Fruit fly (Drosophila melanogaster) whole organism, wandering third instar larva: ENCODE data around the gene CG9396.

Experiments used
- Abd-B ChIP-seq: fragments of >200 bp; optimal IDR thresholded peaks from 2 replicates; lab custom pipeline; 2017; ENCODE audit warnings: missing biosample characterization, missing genetic modification characterization
- CG32264 ChIP-seq: fragments of 200-800 bp; sonication (Bioruptor generic); optimal IDR thresholded peaks from 2 replicates; lab custom pipeline; 2016; ENCODE audit warnings: missing biosample characterization, missing genetic modification characterization
- CG9705 ChIP-seq: fragments of 200-800 bp; sonication (Bioruptor generic); optimal IDR thresholded peaks from 2 replicates; lab custom pipeline; 2018; ENCODE audit warnings: missing biosample characterization, mild to moderate bottlenecking, missing genetic modification characterization
- CrebA ChIP-seq: fragments of 200-800 bp; sonication (Bioruptor generic); optimal IDR thresholded peaks from 2 replicates; lab custom pipeline; 2016; ENCODE audit warnings: missing biosample characterization, mild to moderate bottlenecking, missing genetic modification characterization, borderline replicate concordance
- Dfd ChIP-seq: fragments of >200 bp; optimal IDR thresholded peaks from 2 replicates; lab custom pipeline; 2017; ENCODE audit warnings: missing biosample characterization, missing genetic modification characterization
- Dif ChIP-seq: fragments of 200-275, 200-300 bp; sonication (Bioruptor generic); optimal IDR thresholded peaks from 2 replicates; lab custom pipeline; 2018; ENCODE audit warnings: missing biosample characterization, missing genetic modification characterization; ENCODE audit not compliant: partially characterized antibody
- GATAd ChIP-seq: sonication (Bioruptor generic); optimal IDR thresholded peaks from 2 replicates; lab custom pipeline; 2016; ENCODE audit warnings: missing biosample characterization, missing genetic modification characterization
- HLH106 ChIP-seq: fragments of 200-800 bp; optimal IDR thresholded peaks from 3 replicates; lab custom pipeline; 2019; ENCODE audit warnings: missing biosample characterization, mild to moderate bottlenecking, missing genetic modification characterization, moderate library complexity
- Hnf4 ChIP-seq: fragments of 200-800 bp; sonication (Bioruptor generic); optimal IDR thresholded peaks from 2 replicates; lab custom pipeline; 2016; ENCODE audit warnings: missing biosample characterization, mild to moderate bottlenecking, missing genetic modification characterization
- Hr78 ChIP-seq: fragments of >200 bp; optimal IDR thresholded peaks from 2 replicates; lab custom pipeline; 2017; ENCODE audit warnings: missing biosample characterization, missing genetic modification characterization
- Hr83 ChIP-seq: fragments of 200-300 bp; sonication (Bioruptor generic); optimal IDR thresholded peaks from 2 replicates; lab custom pipeline; 2016; ENCODE audit warnings: missing biosample characterization, mild to moderate bottlenecking, missing genetic modification characterization, moderate library complexity; ENCODE audit not compliant: poor library complexity, severe bottlenecking
- Mio ChIP-seq: sonication (Bioruptor generic); optimal IDR thresholded peaks from 2 replicates; lab custom pipeline; 2016; ENCODE audit warnings: missing biosample characterization, missing genetic modification characterization
- Myc ChIP-seq: fragments of >200 bp; optimal IDR thresholded peaks from 2 replicates; lab custom pipeline; 2017
- N ChIP-seq: fragments of >200 bp; optimal IDR thresholded peaks from 2 replicates; lab custom pipeline; 2018; ENCODE audit warnings: missing biosample characterization, missing external identifiers, missing genetic modification characterization
- OdsH ChIP-seq: fragments of 200-800 bp; sonication (Bioruptor generic); optimal IDR thresholded peaks from 2 replicates; lab custom pipeline; 2016; ENCODE audit warnings: missing biosample characterization, mild to moderate bottlenecking, missing genetic modification characterization
- Rel ChIP-seq, 2 experiments: fragments of 200-800 bp; sonication (Bioruptor generic) in 1 of 2; optimal IDR thresholded peaks; 2 replicates in 1 of 2; 3 replicates in 1 of 2; lab custom pipeline; 2016 to 2019; ENCODE audit warnings: mild to moderate bottlenecking in 2 of 2, missing biosample characterization in 2 of 2, missing genetic modification characterization in 2 of 2, moderate library complexity in 1 of 2
- Sp1 ChIP-seq: fragments of 200-800 bp; sonication (Bioruptor generic); optimal IDR thresholded peaks from 3 replicates; lab custom pipeline; 2019; ENCODE audit warnings: missing biosample characterization, mild to moderate bottlenecking, missing genetic modification characterization, moderate library complexity
- Vsx2 ChIP-seq: fragments of 200-300, 225-300 bp; sonication (Bioruptor generic); optimal IDR thresholded peaks from 2 replicates; lab custom pipeline; 2018; ENCODE audit warnings: missing biosample characterization, missing genetic modification characterization; ENCODE audit not compliant: partially characterized antibody
- br ChIP-seq: fragments of 200-800 bp; sonication (Bioruptor generic); optimal IDR thresholded peaks from 2 replicates; lab custom pipeline; 2016; ENCODE audit warnings: missing biosample characterization, missing genetic modification characterization
- dl ChIP-seq, 2 experiments: fragments of 175-275, 200-275 bp in 1 of 2; fragments of 200-275 bp in 1 of 2; sonication (Bioruptor generic); optimal IDR thresholded peaks; lab custom pipeline; 2018; ENCODE audit warnings: mild to moderate bottlenecking in 2 of 2, missing biosample characterization in 2 of 2, missing genetic modification characterization in 2 of 2, moderate library complexity in 2 of 2; ENCODE audit not compliant: partially characterized antibody in 2 of 2, insufficient read depth in 1 of 2
- dmrt93B ChIP-seq: fragments of 200-800 bp; sonication (Bioruptor generic); optimal IDR thresholded peaks from 2 replicates; lab custom pipeline; 2018; ENCODE audit warnings: missing biosample characterization, mild to moderate bottlenecking, missing genetic modification characterization
- dsf ChIP-seq: sonication (Bioruptor generic); optimal IDR thresholded peaks from 2 replicates; lab custom pipeline; 2016; ENCODE audit warnings: missing biosample characterization, missing genetic modification characterization, borderline replicate concordance
- ey ChIP-seq: fragments of 200-800 bp; sonication (Bioruptor generic); optimal IDR thresholded peaks from 2 replicates; lab custom pipeline; 2016; ENCODE audit warnings: missing biosample characterization, missing genetic modification characterization
- foxo ChIP-seq, 2 experiments: fragments of 200-800 bp; sonication (Bioruptor generic); optimal IDR thresholded peaks; 2 replicates in 1 of 2; 3 replicates in 1 of 2; lab custom pipeline; 2016 to 2017; ENCODE audit warnings: missing biosample characterization in 2 of 2, missing genetic modification characterization in 2 of 2
- fru ChIP-seq: fragments of 200-800 bp; sonication (Bioruptor generic); optimal IDR thresholded peaks from 3 replicates; lab custom pipeline; 2016; ENCODE audit warnings: missing biosample characterization, mild to moderate bottlenecking, missing genetic modification characterization
- h ChIP-seq: fragments of 200-800 bp; sonication (Bioruptor generic); optimal IDR thresholded peaks from 3 replicates; lab custom pipeline; 2016; ENCODE audit warnings: missing biosample characterization, mild to moderate bottlenecking, missing genetic modification characterization
- jim ChIP-seq: fragments of 175-275, 200-325 bp; sonication (Bioruptor generic); optimal IDR thresholded peaks from 2 replicates; lab custom pipeline; 2016; ENCODE audit warnings: missing biosample characterization, mild to moderate bottlenecking, missing genetic modification characterization
- lola ChIP-seq: fragments of >200 bp; optimal IDR thresholded peaks from 2 replicates; lab custom pipeline; 2017; ENCODE audit warnings: missing biosample characterization, missing genetic modification characterization
- pan ChIP-seq: fragments of >200 bp; optimal IDR thresholded peaks from 2 replicates; lab custom pipeline; 2017
- psq ChIP-seq: fragments of 200-800 bp; sonication (Bioruptor generic); optimal IDR thresholded peaks from 3 replicates; lab custom pipeline; 2017; ENCODE audit warnings: missing biosample characterization, mild to moderate bottlenecking, missing genetic modification characterization, moderate library complexity
- rgr ChIP-seq: fragments of 200-800 bp; sonication (Bioruptor generic); optimal IDR thresholded peaks from 3 replicates; lab custom pipeline; 2016; ENCODE audit warnings: missing biosample characterization, mild to moderate bottlenecking, missing genetic modification characterization
- sage ChIP-seq: fragments of 200-800 bp; sonication (Bioruptor generic); optimal IDR thresholded peaks from 2 replicates; lab custom pipeline; 2016; ENCODE audit warnings: missing biosample characterization, mild to moderate bottlenecking, missing genetic modification characterization
- sv ChIP-seq: fragments of 200-800 bp; sonication (Bioruptor generic); optimal IDR thresholded peaks from 3 replicates; lab custom pipeline; 2016; ENCODE audit warnings: missing biosample characterization, missing genetic modification characterization
- tai ChIP-seq: sonication (Bioruptor generic); optimal IDR thresholded peaks from 2 replicates; lab custom pipeline; 2016; ENCODE audit warnings: missing biosample characterization, missing genetic modification characterization
- usp ChIP-seq: fragments of >200 bp; optimal IDR thresholded peaks from 2 replicates; lab custom pipeline; 2017; ENCODE audit warnings: missing biosample characterization, missing genetic modification characterization
- woc ChIP-seq: sonication (Bioruptor generic); optimal IDR thresholded peaks from 2 replicates; lab custom pipeline; 2016; ENCODE audit warnings: missing biosample characterization, mild to moderate bottlenecking, missing genetic modification characterization

Gene CG9396

DNA sequence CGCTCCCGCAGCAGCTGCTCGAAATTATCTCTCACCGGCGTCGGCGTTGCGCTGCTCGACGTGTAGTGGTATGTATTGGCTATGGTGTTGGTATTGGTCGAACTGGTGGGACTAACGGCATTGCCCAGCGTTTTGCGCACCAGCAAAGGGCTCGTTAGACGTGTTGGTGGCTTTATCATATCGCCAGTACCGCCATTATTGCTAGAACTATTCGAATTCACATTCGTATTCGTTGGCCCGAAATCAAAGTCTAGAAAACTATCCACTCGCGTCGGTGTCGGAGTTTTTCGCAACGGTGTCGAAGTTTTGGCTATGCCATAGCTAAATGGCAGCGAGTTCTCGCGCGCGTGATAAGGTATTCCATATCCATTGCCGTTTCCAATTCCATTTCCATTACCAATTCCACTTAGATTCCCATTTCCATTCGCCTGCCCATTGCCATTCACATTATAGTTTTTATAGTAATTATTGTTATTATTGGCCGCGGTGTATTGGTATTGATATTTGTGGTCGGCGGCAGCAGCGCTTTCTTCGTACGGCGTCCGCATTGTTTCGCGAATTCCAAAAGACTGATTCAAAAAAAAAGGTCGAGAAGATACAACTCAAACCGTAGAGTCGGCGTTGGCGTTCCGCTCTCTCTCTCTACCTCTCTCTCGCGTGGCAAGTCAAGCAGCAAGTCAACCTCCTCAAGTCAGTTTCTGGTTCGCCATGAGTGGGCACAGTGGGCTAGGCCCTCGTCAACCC is 38.8 kb downstream of the CG9396 start, which contains the start of gene by:
by (minus strand) TSS at position 575 of the 744 bp plus-strand sequence.
- peak; percentile 82 for TF ChIP-seq Dif (GFP tag; lab: Kevin White, UChicago)
- TF ChIP-seq HLH106 (tag; lab: Kevin White, UChicago) = no peak
- no peak for TF ChIP-seq CG32264 (GFP tag; lab: Kevin White, UChicago)
- TF ChIP-seq Hr83 (GFP tag; lab: Kevin White, UChicago) = peak; percentile 15
- TF ChIP-seq Vsx2 = peak; percentile 37
- peak; percentile 74 to 83 for TF ChIP-seq dl (GFP tag; optimal IDR thresholded peaks at IDR 0.05; lab: Kevin White, UChicago; ENCODE audit: insufficient read depth in 1 of 2, partially characterized antibody in 2 of 2)
- TF ChIP-seq br = no peak
- no peak for TF ChIP-seq CrebA (GFP tag; lab: Kevin White, UChicago)
- TF ChIP-seq jim (GFP tag; lab: Kevin White, UChicago) = peak; percentile 84

DNA sequence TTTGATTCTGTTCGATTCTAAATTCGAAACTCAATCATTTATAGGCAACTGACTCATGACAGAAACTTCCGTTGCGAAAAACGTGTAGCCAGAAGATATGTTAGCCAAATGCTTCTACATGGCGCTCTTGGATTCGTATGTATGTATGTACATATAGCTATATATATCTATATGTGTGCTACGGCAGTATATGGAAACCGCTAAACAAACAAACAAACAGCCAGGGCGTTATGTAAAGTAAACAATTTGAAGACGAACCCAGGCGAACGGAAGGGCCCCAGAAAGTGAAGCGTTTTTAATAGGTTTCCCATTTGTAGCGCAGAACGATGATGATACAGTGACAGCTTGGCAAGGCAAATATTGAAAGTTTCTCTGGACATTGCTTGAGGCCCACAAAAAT is 41.5 kb downstream of the CG9396 start:
- TF ChIP-seq Rel (GFP tag; optimal IDR thresholded peaks at IDR 0.05; lab: Kevin White, UChicago) (no peak), Rel (tag; optimal IDR thresholded peaks at IDR 0.05; lab: Kevin White, UChicago) (no peak), woc (no peak), HLH106 (tag; lab: Kevin White, UChicago) (no peak)

- no peak for TF ChIP-seq Rel (GFP tag; optimal IDR thresholded peaks at IDR 0.05; lab: Kevin White, UChicago)
- TF ChIP-seq Rel (tag; optimal IDR thresholded peaks at IDR 0.05; lab: Kevin White, UChicago) = peak; percentile 69
- no peak for TF ChIP-seq Hnf4 (GFP tag; lab: Kevin White, UChicago)
- TF ChIP-seq, all 38 proteins: peak for 1
These were observed 42.0 kb downstream of the CG9396 start for dm6 chr3R:9529387-9529897.

DNA sequence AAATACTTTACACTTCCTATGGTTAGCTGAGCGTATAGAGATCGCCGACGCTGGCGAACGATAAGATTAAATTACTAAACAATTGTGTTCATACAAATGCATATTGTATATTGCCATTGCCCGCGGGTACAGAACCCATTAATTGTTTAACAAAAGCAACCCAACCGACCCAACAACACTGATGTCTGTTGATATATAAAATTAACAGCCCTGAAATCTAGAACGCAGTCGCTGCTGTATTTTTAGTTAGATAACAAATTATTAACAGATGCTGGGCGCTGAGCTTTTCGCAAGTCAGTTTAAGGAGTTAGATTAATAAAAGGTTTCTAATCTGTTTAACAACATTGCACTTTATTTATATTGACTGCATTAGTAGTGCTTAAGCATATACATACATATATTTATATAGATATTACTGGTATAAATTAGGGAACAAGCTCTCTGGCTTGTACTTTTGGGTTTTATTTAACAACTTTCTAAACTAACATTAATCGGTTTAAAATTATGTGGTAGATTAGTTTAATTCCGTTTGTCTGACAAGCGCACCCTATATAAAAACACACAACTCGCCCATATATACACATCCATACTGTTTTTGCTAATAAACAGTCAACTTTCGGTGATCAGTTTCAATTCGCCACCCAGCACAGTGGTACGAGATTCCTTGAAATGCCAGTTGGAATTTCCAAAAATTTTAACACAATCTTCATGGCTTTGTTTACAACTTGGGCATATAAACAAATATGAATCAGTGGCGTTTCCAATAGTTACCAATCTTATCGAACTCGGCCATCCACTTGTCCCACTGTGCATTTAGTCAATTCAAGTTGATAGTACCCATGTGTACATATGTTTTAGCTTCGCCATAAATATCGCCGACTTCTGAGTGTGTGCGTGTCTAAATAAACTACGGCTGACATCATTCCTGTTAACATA is 43.2 kb downstream of the CG9396 start:
- no peak for TF ChIP-seq N (GFP tag; lab: Kevin White, UChicago)
- peak; percentile 10 for TF ChIP-seq jim (GFP tag; lab: Kevin White, UChicago)
- peak; percentile 87 for TF ChIP-seq Sp1 (GFP tag; lab: Kevin White, UChicago)
- TF ChIP-seq br = peak; percentile 96
- peak; percentile 81 for TF ChIP-seq dmrt93B (GFP tag; lab: Kevin White, UChicago)
- peak; percentile 94 for TF ChIP-seq Hnf4 (GFP tag; lab: Kevin White, UChicago)
- TF ChIP-seq HLH106 (tag; lab: Kevin White, UChicago) = peak; percentile 90
- peak; percentile 95 for TF ChIP-seq Rel (GFP tag; optimal IDR thresholded peaks at IDR 0.05; lab: Kevin White, UChicago)
- TF ChIP-seq Rel (tag; optimal IDR thresholded peaks at IDR 0.05; lab: Kevin White, UChicago) = peak; percentile 60
- TF ChIP-seq fru = peak; percentile 97
- peak; percentile 99 for TF ChIP-seq h
- TF ChIP-seq dsf = peak; percentile 34
- TF ChIP-seq lola (GFP tag; lab: Kevin White, UChicago) = no peak
- TF ChIP-seq pan (lab: Kevin White, UChicago) = no peak
- no peak for TF ChIP-seq CrebA (GFP tag; lab: Kevin White, UChicago)
- peak; percentile 92 for TF ChIP-seq sage (GFP tag; lab: Kevin White, UChicago)
- TF ChIP-seq rgr (GFP tag; lab: Kevin White, UChicago) = peak; percentile 96
- peak; percentile 68 for TF ChIP-seq CG9705 (GFP tag; lab: Kevin White, UChicago)
- TF ChIP-seq OdsH = peak; percentile 91
- no peak for TF ChIP-seq tai (GFP tag; lab: Kevin White, UChicago)
- TF ChIP-seq woc = peak; percentile 92
- no peak for TF ChIP-seq Dfd (GFP tag; lab: Kevin White, UChicago)
- no peak for TF ChIP-seq Dif (GFP tag; lab: Kevin White, UChicago)
- peak; percentile 94 for TF ChIP-seq ey (GFP tag; lab: Kevin White, UChicago)
- no peak for TF ChIP-seq Abd-B (GFP tag; lab: Kevin White, UChicago)
- peak; percentile 86 for TF ChIP-seq psq (GFP tag; lab: Kevin White, UChicago)
- TF ChIP-seq Hr78 (GFP tag; lab: Kevin White, UChicago) = no peak
- TF ChIP-seq GATAd (GFP tag; lab: Kevin White, UChicago) = peak; percentile 77
- TF ChIP-seq Mio (GFP tag; lab: Kevin White, UChicago) = peak; percentile 65
- peak; percentile 95 for TF ChIP-seq foxo (GFP tag; optimal IDR thresholded peaks at IDR 0.05; lab: Kevin White, UChicago)
- peak; percentile 96 for TF ChIP-seq Hr83 (GFP tag; lab: Kevin White, UChicago)
- TF ChIP-seq sv (GFP tag; lab: Kevin White, UChicago) = peak; percentile 65
- TF ChIP-seq dl (GFP tag; optimal IDR thresholded peaks at IDR 0.05; lab: Kevin White, UChicago; ENCODE audit: insufficient read depth in 1 of 2, partially characterized antibody in 2 of 2) = no peak
- no peak for TF ChIP-seq usp (GFP tag; lab: Kevin White, UChicago)
- no peak for TF ChIP-seq Myc (lab: Kevin White, UChicago)
- TF ChIP-seq Vsx2 = no peak
- TF ChIP-seq CG32264 (GFP tag; lab: Kevin White, UChicago) = peak; percentile 97
